In the genomic region with DNA sequence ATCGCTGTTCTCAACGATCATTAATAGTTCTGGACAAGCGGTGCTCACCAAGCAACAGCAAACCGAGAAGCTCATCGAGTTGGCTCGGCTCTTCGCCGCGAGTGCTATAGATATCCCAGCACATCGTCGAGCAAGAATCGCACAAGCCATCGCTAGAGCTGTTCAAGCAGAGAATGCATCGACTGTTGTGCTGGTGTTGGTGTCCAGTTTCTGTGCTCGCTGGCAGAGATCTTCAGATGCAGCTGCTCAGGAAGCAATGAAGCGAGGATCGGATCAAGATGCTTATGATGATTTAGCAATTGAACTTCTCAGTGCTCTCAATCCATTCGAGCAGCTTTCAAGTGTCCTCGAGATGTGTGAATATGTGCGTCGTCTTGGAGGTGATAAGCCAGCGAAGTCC, we compare ENCODE assay signal across 2 worm cellular contexts.
TF ChIP-seq lines count a peak whose summit lies in the region.

No protein-coding gene starts in this region.

TF ChIP-seq in whole organism, L4 larva, 104 proteins besides CTCF, POLR2A, EP300 and RAD21:
- TF ChIP-seq daf-12 (tag; optimal IDR thresholded peaks at IDR 0.05; lab: Kevin White, UChicago) = no peak
- no peak for TF ChIP-seq attf-4 (tag; optimal IDR thresholded peaks at IDR 0.05; lab: Kevin White, UChicago)
- TF ChIP-seq ceh-32 (tag; optimal IDR thresholded peaks at IDR 0.05; lab: Kevin White, UChicago; ENCODE audit: poor library complexity) = no peak
- peak; percentile 94 for TF ChIP-seq aha-1 (tag; lab: Kevin White, UChicago)
- TF ChIP-seq set-16 (GFP tag; IDR thresholded peaks at IDR 0.05; lab: Robert Waterston, UW) = 0 out of 2 replicates have a peak, but pooled peaks have one; percentile 14
- TF ChIP-seq Y48G9A.11 (GFP tag; IDR thresholded peaks at IDR 0.05; lab: Robert Waterston, UW) = no peak
- no peak for TF ChIP-seq zip-11 (GFP tag; IDR thresholded peaks at IDR 0.05; lab: Robert Waterston, UW)
- TF ChIP-seq fkh-10 (GFP tag; optimal IDR thresholded peaks at IDR 0.05; lab: Kevin White, UChicago) = no peak
- TF ChIP-seq nhr-102 (tag; optimal IDR thresholded peaks at IDR 0.05; lab: Kevin White, UChicago) = no peak

TF ChIP-seq in whole organism, young adult, 124 proteins besides CTCF, POLR2A, EP300 and RAD21:
- TF ChIP-seq B0035.1 (tag; optimal IDR thresholded peaks at IDR 0.05; lab: Kevin White, UChicago) (no peak), mcd-1 (GFP tag; IDR thresholded peaks at IDR 0.05; lab: Robert Waterston, UW) (no peak), mes-4 (tag; optimal IDR thresholded peaks at IDR 0.05; lab: Kevin White, UChicago) (no peak), F23B12.7 (tag; optimal IDR thresholded peaks at IDR 0.05; lab: Kevin White, UChicago; ENCODE audit: insufficient read depth) (no peak), cebp-2 (GFP tag; IDR thresholded peaks at IDR 0.05; lab: Robert Waterston, UW) (0 out of 2 replicates have a peak, but pooled peaks have one; percentile 36), madf-8 (GFP tag; conservative IDR thresholded peaks at IDR 0.05; lab: Robert Waterston, UW) (0 out of 2 replicates have a peak, but pooled peaks have one; percentile 11), repo-1 (tag; optimal IDR thresholded peaks at IDR 0.05; lab: Kevin White, UChicago) (no peak), zfh-2 (GFP tag; conservative IDR thresholded peaks at IDR 0.05; lab: Robert Waterston, UW) (0 out of 2 replicates have a peak, but pooled peaks have one; percentile 35), zim-3 (tag; optimal IDR thresholded peaks at IDR 0.05; lab: Kevin White, UChicago) (no peak), somi-1 (GFP tag; optimal IDR thresholded peaks at IDR 0.05; lab: Kevin White, UChicago) (no peak), ceh-100 (GFP tag; IDR thresholded peaks at IDR 0.05; lab: Robert Waterston, UW) (no peak), ZK185.1 (tag; optimal IDR thresholded peaks at IDR 0.05; lab: Kevin White, UChicago; ENCODE audit: poor library complexity, severe bottlenecking) (no peak), unc-62 (GFP tag; optimal IDR thresholded peaks at IDR 0.05; lab: Kevin White, UChicago) (no peak), ekl-4 (GFP tag; IDR thresholded peaks at IDR 0.05; lab: Robert Waterston, UW) (no peak), nfya-2 (GFP tag; IDR thresholded peaks at IDR 0.05; lab: Robert Waterston, UW) (no peak), ceh-27 (GFP tag; optimal IDR thresholded peaks at IDR 0.05; lab: Kevin White, UChicago) (no peak)
